Fruit fly (Drosophila melanogaster) whole organism, embryonic: Measurements from ENCODE around the gene CG1635.

Source experiments
- Aef1 ChIP-seq: fragments of 200-800 bp; sonication (Bioruptor generic); IDR thresholded peaks from 3 replicates; pipeline ENCODE4 v1.3.6; 2022; ENCODE audit warnings: missing biosample characterization, missing genetic modification characterization
- Blimp-1 ChIP-seq: fragments of 200-800 bp; sonication (Bioruptor generic); optimal IDR thresholded peaks from 3 replicates; lab custom pipeline; 2018; ENCODE audit warnings: missing biosample characterization, missing genetic modification characterization, mild to moderate bottlenecking, moderate library complexity, missing genetic modification reagents
- CG10431 ChIP-seq: fragments of 200-800 bp; sonication (Bioruptor generic); optimal IDR thresholded peaks from 3 replicates; lab custom pipeline; 2018; ENCODE audit warnings: missing biosample characterization, mild to moderate bottlenecking, missing genetic modification characterization
- CG10565 ChIP-seq: fragments of 200-800 bp; sonication (Bioruptor generic); optimal IDR thresholded peaks from 3 replicates; lab custom pipeline; 2016; ENCODE audit warnings: missing biosample characterization, mild to moderate bottlenecking, missing genetic modification characterization
- CG10979 ChIP-seq: fragments of 200-800 bp; sonication (Bioruptor generic); optimal IDR thresholded peaks from 2 replicates; lab custom pipeline; 2018; ENCODE audit warnings: missing biosample characterization, mild to moderate bottlenecking, missing genetic modification characterization, moderate library complexity
- CG11093 ChIP-seq: fragments of 200-800 bp; sonication (Bioruptor generic); IDR thresholded peaks from 3 replicates; pipeline ENCODE4 v1.3.6; 2022; ENCODE audit warnings: missing biosample characterization, missing genetic modification characterization
- CG12071 ChIP-seq: fragments of 200-800 bp; sonication (Bioruptor generic); optimal IDR thresholded peaks from 3 replicates; lab custom pipeline; 2018; ENCODE audit warnings: missing biosample characterization, mild to moderate bottlenecking, missing genetic modification characterization
- CG12104 ChIP-seq: fragments of 200-800 bp; sonication (Bioruptor generic); optimal IDR thresholded peaks from 3 replicates; lab custom pipeline; 2016; ENCODE audit warnings: missing biosample characterization, missing genetic modification characterization
- CG12769 ChIP-seq: fragments of 200-800 bp; sonication (Bioruptor generic); optimal IDR thresholded peaks from 2 replicates; lab custom pipeline; 2019; ENCODE audit warnings: missing biosample characterization, mild to moderate bottlenecking, missing genetic modification characterization, moderate library complexity
- CG14441 ChIP-seq: fragments of 200-800 bp; sonication (Bioruptor generic); IDR thresholded peaks from 2 replicates; pipeline ENCODE4 v1.3.6; 2022; ENCODE audit warnings: missing biosample characterization, missing genetic modification characterization
- CG15514 ChIP-seq: fragments of 200-800 bp; sonication (Bioruptor generic); optimal IDR thresholded peaks from 3 replicates; lab custom pipeline; 2017; ENCODE audit warnings: missing biosample characterization, missing genetic modification characterization, mild to moderate bottlenecking, moderate library complexity, missing genetic modification reagents
- CG15601 ChIP-seq: fragments of 200-800 bp; sonication (Bioruptor generic); optimal IDR thresholded peaks from 3 replicates; lab custom pipeline; 2019; ENCODE audit warnings: missing biosample characterization, mild to moderate bottlenecking, missing genetic modification characterization, moderate library complexity
- CG15696 ChIP-seq: fragments of 200-800 bp; sonication (Bioruptor generic); optimal IDR thresholded peaks from 2 replicates; lab custom pipeline; 2019; ENCODE audit warnings: missing biosample characterization, mild to moderate bottlenecking, missing genetic modification characterization, moderate library complexity
- CG1602 ChIP-seq: fragments of 200-800 bp; sonication (Bioruptor generic); optimal IDR thresholded peaks from 3 replicates; lab custom pipeline; 2016; ENCODE audit warnings: missing biosample characterization, missing genetic modification characterization
- CG16813 ChIP-seq: fragments of 200-800 bp; sonication (Bioruptor generic); IDR thresholded peaks from 3 replicates; pipeline ENCODE4 v1.3.6; 2022; ENCODE audit warnings: missing biosample characterization, missing genetic modification characterization; ENCODE audit not compliant: partially characterized antibody
- CG1832 ChIP-seq: fragments of 200-800 bp; sonication (Bioruptor generic); optimal IDR thresholded peaks from 2 replicates; lab custom pipeline; 2017; ENCODE audit warnings: missing biosample characterization, mild to moderate bottlenecking, missing genetic modification characterization, inconsistent platforms
- CG5180 ChIP-seq: fragments of 200-800 bp; sonication (Bioruptor generic); optimal IDR thresholded peaks from 3 replicates; lab custom pipeline; 2017; ENCODE audit warnings: missing biosample characterization, missing genetic modification characterization, mild to moderate bottlenecking, moderate library complexity, missing genetic modification reagents
- CG7271 ChIP-seq: fragments of 200-800 bp; sonication (Bioruptor generic); optimal IDR thresholded peaks from 2 replicates; lab custom pipeline; 2018; ENCODE audit warnings: missing biosample characterization, mild to moderate bottlenecking, missing genetic modification characterization, moderate library complexity
- CG8478 ChIP-seq: fragments of >200 bp; optimal IDR thresholded peaks from 2 replicates; lab custom pipeline; 2018
- CG9437 ChIP-seq: fragments of 200-800 bp; sonication (Bioruptor generic); optimal IDR thresholded peaks from 2 replicates; lab custom pipeline; 2018; ENCODE audit warnings: missing biosample characterization, mild to moderate bottlenecking, missing genetic modification characterization
- Dad ChIP-seq: fragments of 200-800 bp; sonication (Bioruptor generic); optimal IDR thresholded peaks from 3 replicates; lab custom pipeline; 2016; ENCODE audit warnings: missing biosample characterization, missing genetic modification characterization
- Dref ChIP-seq: fragments of 200-800 bp; sonication (Bioruptor generic); IDR thresholded peaks from 2 replicates; pipeline ENCODE4 v1.3.6; 2022; ENCODE audit warnings: missing biosample characterization, missing genetic modification characterization
- Elba2 ChIP-seq: fragments of 200-800 bp; sonication (Bioruptor generic); optimal IDR thresholded peaks from 3 replicates; lab custom pipeline; 2016; ENCODE audit warnings: missing biosample characterization, missing genetic modification characterization
- Hr78 ChIP-seq, 2 experiments: fragments of 200-800 bp in 1 of 2; fragments of >200 bp in 1 of 2; sonication (Bioruptor generic) in 1 of 2; optimal IDR thresholded peaks; 2 replicates each; lab custom pipeline; 2017 to 2019; ENCODE audit warnings: missing biosample characterization in 2 of 2, missing genetic modification characterization in 2 of 2, mild to moderate bottlenecking in 1 of 2, moderate library complexity in 1 of 2
- Lhr ChIP-seq: fragments of 200-800 bp; sonication (Bioruptor generic); optimal IDR thresholded peaks from 3 replicates; lab custom pipeline; 2017; ENCODE audit warnings: mild to moderate bottlenecking, missing biosample characterization, missing genetic modification reagents, missing genetic modification characterization
- NFAT ChIP-seq: fragments of 200-800 bp; sonication (Bioruptor generic); IDR thresholded peaks from 2 replicates; pipeline ENCODE4 v1.3.6; 2022; ENCODE audit warnings: missing biosample characterization, missing genetic modification characterization
- Ptx1 ChIP-seq: fragments of 200-800 bp; sonication (Bioruptor generic); IDR thresholded peaks from 2 replicates; pipeline ENCODE4 v1.3.6; 2022; ENCODE audit warnings: missing biosample characterization, missing genetic modification characterization
- Rfx ChIP-seq: fragments of 200-800 bp; sonication (Bioruptor generic); IDR thresholded peaks from 2 replicates; pipeline ENCODE4 v1.3.6; 2022; ENCODE audit warnings: missing biosample characterization, missing genetic modification characterization
- Six4 ChIP-seq: fragments of 200-800 bp; sonication (Bioruptor generic); optimal IDR thresholded peaks from 2 replicates; lab custom pipeline; 2016; ENCODE audit warnings: missing biosample characterization, missing genetic modification characterization
- Sry-β ChIP-seq: fragments of 200-800 bp; sonication (Bioruptor generic); optimal IDR thresholded peaks from 2 replicates; lab custom pipeline; 2018; ENCODE audit warnings: missing biosample characterization, mild to moderate bottlenecking, missing genetic modification characterization, moderate library complexity
- Tbp ChIP-seq: fragments of >200 bp; optimal IDR thresholded peaks from 2 replicates; lab custom pipeline; 2018; ENCODE audit warnings: missing biosample characterization, missing genetic modification characterization
- Xbp1 ChIP-seq: fragments of 200-800 bp; sonication (Bioruptor generic); optimal IDR thresholded peaks from 3 replicates; lab custom pipeline; 2016; ENCODE audit warnings: missing biosample characterization, mild to moderate bottlenecking, missing genetic modification characterization
- chif ChIP-seq, 2 experiments: fragments of 200-800 bp; sonication (Bioruptor generic); optimal IDR thresholded peaks; 3 replicates each; lab custom pipeline; 2016; ENCODE audit warnings: missing biosample characterization in 2 of 2, missing genetic modification characterization in 2 of 2
- crc ChIP-seq: fragments of 200-800 bp; sonication (Bioruptor generic); optimal IDR thresholded peaks from 2 replicates; lab custom pipeline; 2016; ENCODE audit warnings: missing biosample characterization, missing genetic modification characterization
- dan ChIP-seq: fragments of 200-800 bp; sonication (Bioruptor generic); IDR thresholded peaks from 2 replicates; pipeline ENCODE4 v1.3.6; 2022; ENCODE audit warnings: missing biosample characterization, missing genetic modification characterization
- dysf ChIP-seq: fragments of 200-800 bp; sonication (Bioruptor generic); IDR thresholded peaks from 3 replicates; pipeline ENCODE4 v1.3.6; 2022; ENCODE audit warnings: missing biosample characterization, missing genetic modification characterization
- gcm2 ChIP-seq: fragments of 200-800 bp; sonication (Bioruptor generic); optimal IDR thresholded peaks from 2 replicates; lab custom pipeline; 2016; ENCODE audit warnings: missing biosample characterization, missing genetic modification characterization
- gt ChIP-seq: fragments of 200-800 bp; sonication (Bioruptor generic); IDR thresholded peaks from 2 replicates; pipeline ENCODE4 v1.3.6; 2022; ENCODE audit warnings: missing biosample characterization, missing genetic modification characterization
- kni ChIP-seq: fragments of 200-800 bp; sonication (Bioruptor generic); optimal IDR thresholded peaks from 3 replicates; lab custom pipeline; 2017; ENCODE audit warnings: mild to moderate bottlenecking, missing biosample characterization, missing genetic modification reagents, missing genetic modification characterization
- knrl ChIP-seq: fragments of 200-800 bp; sonication (Bioruptor generic); IDR thresholded peaks from 3 replicates; pipeline ENCODE4 v1.3.6; 2022; ENCODE audit warnings: missing biosample characterization, missing genetic modification characterization; ENCODE audit not compliant: partially characterized antibody
- lilli ChIP-seq: fragments of 200-800 bp; sonication (Bioruptor generic); optimal IDR thresholded peaks from 3 replicates; lab custom pipeline; 2016; ENCODE audit warnings: missing biosample characterization, missing genetic modification characterization
- lola ChIP-seq, 3 experiments: fragments of >200 bp in 2 of 3; fragments of 200-800 bp in 1 of 3; sonication (Bioruptor generic) in 1 of 3; optimal IDR thresholded peaks; 2 replicates each; lab custom pipeline; 2017 to 2019; ENCODE audit warnings: missing biosample characterization in 3 of 3, missing genetic modification characterization in 3 of 3, mild to moderate bottlenecking in 1 of 3, moderate library complexity in 1 of 3
- nerfin-2 ChIP-seq: fragments of 200-800 bp; sonication (Bioruptor generic); IDR thresholded peaks from 2 replicates; pipeline ENCODE4 v1.3.6; 2022; ENCODE audit warnings: missing biosample characterization, missing genetic modification characterization; ENCODE audit not compliant: partially characterized antibody
- p53 ChIP-seq: fragments of 200-800 bp; sonication (Bioruptor generic); optimal IDR thresholded peaks from 2 replicates; lab custom pipeline; 2016; ENCODE audit warnings: missing biosample characterization, missing genetic modification characterization
- pho ChIP-seq: fragments of 200-800 bp; sonication (Bioruptor generic); optimal IDR thresholded peaks from 2 replicates; lab custom pipeline; 2016; ENCODE audit warnings: missing biosample characterization, missing genetic modification characterization
- psq ChIP-seq: fragments of 200-800 bp; sonication (Bioruptor generic); optimal IDR thresholded peaks from 2 replicates; lab custom pipeline; 2017; ENCODE audit warnings: missing biosample characterization, missing genetic modification characterization
- ranshi ChIP-seq: fragments of 200-800 bp; sonication (Bioruptor generic); IDR thresholded peaks from 2 replicates; pipeline ENCODE4 v1.3.6; 2022; ENCODE audit warnings: missing biosample characterization, missing genetic modification characterization
- sd ChIP-seq: fragments of 200-800 bp; sonication (Bioruptor generic); optimal IDR thresholded peaks from 3 replicates; lab custom pipeline; 2018; ENCODE audit warnings: missing biosample characterization, mild to moderate bottlenecking, missing genetic modification characterization, moderate library complexity
- sens ChIP-seq: fragments of 200-800 bp; sonication (Bioruptor generic); peaks from one replicate; lab custom pipeline; 2016; ENCODE audit warnings: missing biosample characterization, missing genetic modification characterization
- tll ChIP-seq, 2 experiments: fragments of 200-800 bp in 1 of 2; fragments of >200 bp in 1 of 2; sonication (Bioruptor generic) in 1 of 2; optimal IDR thresholded peaks; 2 replicates each; lab custom pipeline; 2017 to 2019; ENCODE audit warnings: missing biosample characterization in 2 of 2, missing genetic modification characterization in 2 of 2, mild to moderate bottlenecking in 1 of 2, moderate library complexity in 1 of 2
- unc-4 ChIP-seq: fragments of 200-800 bp; sonication (Bioruptor generic); IDR thresholded peaks from 2 replicates; pipeline ENCODE4 v1.3.6; 2022; ENCODE audit warnings: missing biosample characterization, missing genetic modification characterization; ENCODE audit not compliant: partially characterized antibody
- yki ChIP-seq: fragments of >200 bp; optimal IDR thresholded peaks from 3 replicates; lab custom pipeline; 2018

The CG1635 gene

dm6 chr3R:31630376-31630775 lies 41.9 kb downstream of the CG1635 start (continued):
- TF ChIP-seq CG15601 (tag; lab: Kevin White, UChicago) (no peak), CG15696 (no peak), yki (no peak), dan (GFP tag; lab: Robert Waterston, UW) (no peak), CG7271 (tag; lab: Kevin White, UChicago) (no peak), CG1832 (GFP tag; lab: Kevin White, UChicago) (no peak), CG10565 (GFP tag; lab: Kevin White, UChicago) (no peak), CG11093 (no peak), knrl (GFP tag; lab: Robert Waterston, UW) (no peak), CG16813 (no peak), Ptx1 (GFP tag; lab: Robert Waterston, UW) (peak; percentile 27), Hr78 (GFP tag; optimal IDR thresholded peaks at IDR 0.05; lab: Kevin White, UChicago) (no peak), Sry-β (GFP tag; lab: Kevin White, UChicago) (no peak), Xbp1 (GFP tag; lab: Kevin White, UChicago) (peak; percentile 27), unc-4 (GFP tag; lab: Robert Waterston, UW) (no peak), Six4 (GFP tag; lab: Kevin White, UChicago) (no peak), p53 (GFP tag; lab: Kevin White, UChicago) (no peak), lilli (GFP tag; lab: Kevin White, UChicago) (peak; percentile 34), Lhr (GFP tag; lab: Kevin White, UChicago) (no peak), pho (GFP tag; lab: Kevin White, UChicago) (peak; percentile 29), NFAT (GFP tag; lab: Robert Waterston, UW) (no peak), CG1602 (no peak), Elba2 (GFP tag; lab: Kevin White, UChicago) (no peak), ranshi (no peak), gt (GFP tag; lab: Robert Waterston, UW) (no peak), CG14441 (no peak), Blimp-1 (GFP tag; lab: Kevin White, UChicago) (no peak), Tbp (GFP tag; lab: Kevin White, UChicago) (no peak), CG12104 (GFP tag; lab: Kevin White, UChicago) (no peak), Dad (no peak), chif (GFP tag; optimal IDR thresholded peaks at IDR 0.05; lab: Kevin White, UChicago) (no peak), CG12071 (GFP tag; lab: Kevin White, UChicago) (no peak), CG8478 (no peak), nerfin-2 (GFP tag; lab: Robert Waterston, UW) (no peak), Dref (no peak), sd (no peak), CG10431 (GFP tag; lab: Kevin White, UChicago) (no peak), CG5180 (GFP tag; lab: Kevin White, UChicago) (no peak), Aef1 (GFP tag; lab: Robert Waterston, UW) (no peak), Rfx (peak; percentile 63), tll (GFP tag; optimal IDR thresholded peaks at IDR 0.05; lab: Kevin White, UChicago) (no peak), dysf (GFP tag; lab: Robert Waterston, UW) (peak; percentile 46; the same call in 1 of the 3 replicates), CG12769 (tag; lab: Kevin White, UChicago) (peak; percentile 5), CG15514 (no peak), sens (GFP tag; lab: Kevin White, UChicago) (peak; percentile 53), CG10979 (tag; lab: Kevin White, UChicago) (no peak), gcm2 (GFP tag; lab: Kevin White, UChicago) (no peak), lola (GFP tag; optimal IDR thresholded peaks at IDR 0.05; lab: Kevin White, UChicago) (no peak), crc (no peak), CG9437 (GFP tag; lab: Kevin White, UChicago) (no peak), psq (no peak), kni (GFP tag; lab: Kevin White, UChicago) (no peak)
